Worm (Caenorhabditis elegans) whole organism, mixed stage, embryonic: ENCODE results near the gene T02H6.1.

Experiments used
- M03D4.4 ChIP-seq: sonication (generic microtip); optimal IDR thresholded peaks from 2 replicates; lab custom pipeline; 2017; ENCODE audit warnings: mild to moderate bottlenecking, missing genetic modification characterization, missing compliant biosample characterization
- bed-3 ChIP-seq: fragments of 200-800 bp; sonication (Bioruptor generic); optimal IDR thresholded peaks from 3 replicates; lab custom pipeline; 2018; ENCODE audit warnings: mild to moderate bottlenecking, missing genetic modification characterization, moderate library complexity, missing compliant biosample characterization
- blmp-1 ChIP-seq: fragments of 150-350 bp; optimal IDR thresholded peaks from 2 replicates; lab custom pipeline; 2014; ENCODE audit warnings: missing biosample characterization, missing genetic modification characterization
- ceh-39 ChIP-seq: fragments of 150-350 bp; optimal IDR thresholded peaks from 2 replicates; lab custom pipeline; 2014; ENCODE audit warnings: missing biosample characterization, missing genetic modification characterization
- ceh-43 ChIP-seq: fragments of 200-800 bp; sonication (Bioruptor generic); optimal IDR thresholded peaks from 2 replicates; lab custom pipeline; 2018; ENCODE audit warnings: mild to moderate bottlenecking, missing genetic modification characterization, moderate library complexity, missing compliant biosample characterization
- ceh-83 ChIP-seq: fragments of 200-800 bp; sonication (Bioruptor generic); optimal IDR thresholded peaks from 2 replicates; lab custom pipeline; 2018; ENCODE audit warnings: mild to moderate bottlenecking, missing genetic modification characterization, missing compliant biosample characterization
- ces-1 ChIP-seq: fragments of 150-350 bp; optimal IDR thresholded peaks from 2 replicates; lab custom pipeline; 2014; ENCODE audit warnings: missing biosample characterization, missing genetic modification reagents, missing genetic modification characterization
- cnd-1 ChIP-seq: fragments of 200-800 bp; sonication (Bioruptor generic); optimal IDR thresholded peaks from 2 replicates; lab custom pipeline; 2018; ENCODE audit warnings: mild to moderate bottlenecking, missing genetic modification characterization, missing compliant biosample characterization
- drap-1 ChIP-seq: fragments of 200-800 bp; sonication (Bioruptor generic); optimal IDR thresholded peaks from 3 replicates; lab custom pipeline; 2018; ENCODE audit warnings: mild to moderate bottlenecking, missing genetic modification characterization, missing compliant biosample characterization
- elt-3 ChIP-seq: fragments of 150-350 bp; optimal IDR thresholded peaks from 2 replicates; lab custom pipeline; 2014; ENCODE audit warnings: missing biosample characterization, missing genetic modification characterization
- flh-1 ChIP-seq: fragments of 200-800 bp; sonication (Bioruptor generic); optimal IDR thresholded peaks from 2 replicates; lab custom pipeline; 2018; ENCODE audit warnings: mild to moderate bottlenecking, missing genetic modification characterization, moderate library complexity, missing compliant biosample characterization
- ham-2 ChIP-seq: fragments of 200-800 bp; sonication (Bioruptor generic); optimal IDR thresholded peaks from 2 replicates; lab custom pipeline; 2018; ENCODE audit warnings: mild to moderate bottlenecking, missing genetic modification characterization, missing compliant biosample characterization
- hlh-1 ChIP-seq: fragments of 150-350 bp; optimal IDR thresholded peaks from 2 replicates; lab custom pipeline; 2014; ENCODE audit warnings: missing biosample characterization, missing genetic modification reagents, missing genetic modification characterization
- lin-13 ChIP-seq: fragments of 150-350 bp; optimal IDR thresholded peaks from 2 replicates; lab custom pipeline; 2014; ENCODE audit warnings: missing biosample characterization, missing genetic modification characterization
- lsy-2 ChIP-seq: fragments of 150-350 bp; optimal IDR thresholded peaks from 2 replicates; lab custom pipeline; 2014; ENCODE audit warnings: missing biosample characterization, missing genetic modification characterization
- mab-5 ChIP-seq: fragments of 150-350 bp; optimal IDR thresholded peaks from 2 replicates; lab custom pipeline; 2014; ENCODE audit warnings: missing biosample characterization, missing genetic modification characterization
- mls-2 ChIP-seq: sonication (generic microtip); optimal IDR thresholded peaks from 2 replicates; lab custom pipeline; 2016; ENCODE audit warnings: mild to moderate bottlenecking, missing genetic modification characterization, moderate library complexity, missing compliant biosample characterization
- nhr-2 ChIP-seq: fragments of 150-350 bp; optimal IDR thresholded peaks from 2 replicates; lab custom pipeline; 2014; ENCODE audit warnings: missing biosample characterization, missing genetic modification characterization
- nhr-237 ChIP-seq: fragments of 150-350 bp; optimal IDR thresholded peaks from 2 replicates; lab custom pipeline; 2014; ENCODE audit warnings: missing biosample characterization, missing genetic modification characterization
- nhr-28 ChIP-seq: fragments of 150-350 bp; optimal IDR thresholded peaks from 2 replicates; lab custom pipeline; 2014; ENCODE audit warnings: missing biosample characterization, missing genetic modification characterization
- nhr-76 ChIP-seq: sonication (generic microtip); optimal IDR thresholded peaks from 2 replicates; lab custom pipeline; 2017; ENCODE audit warnings: missing biosample characterization, missing genetic modification characterization
- pha-4 ChIP-seq: fragments of 150-350 bp; optimal IDR thresholded peaks from 2 replicates; lab custom pipeline; 2018; ENCODE audit warnings: missing biosample characterization, missing genetic modification reagents, missing genetic modification characterization
- snpc-4 ChIP-seq: fragments of 150-350 bp; optimal IDR thresholded peaks from 2 replicates; lab custom pipeline; 2014; ENCODE audit warnings: missing biosample characterization, missing genetic modification characterization
- sptf-1 ChIP-seq: sonication (generic microtip); optimal IDR thresholded peaks from 2 replicates; lab custom pipeline; 2017; ENCODE audit warnings: mild to moderate bottlenecking, missing genetic modification characterization, moderate library complexity, missing compliant biosample characterization
- unc-120 ChIP-seq: sonication (generic microtip); optimal IDR thresholded peaks from 2 replicates; lab custom pipeline; 2017; ENCODE audit warnings: missing genetic modification characterization, missing compliant biosample characterization; ENCODE audit not compliant: poor library complexity, severe bottlenecking
- unc-39 ChIP-seq: fragments of 150-350 bp; optimal IDR thresholded peaks from 2 replicates; lab custom pipeline; 2014; ENCODE audit warnings: missing biosample characterization, missing genetic modification characterization
- unc-62 ChIP-seq: fragments of 150-350 bp; optimal IDR thresholded peaks from 2 replicates; lab custom pipeline; 2014; ENCODE audit warnings: missing biosample characterization, missing genetic modification reagents, missing genetic modification characterization
- zip-8 ChIP-seq: fragments of 150-350 bp; optimal IDR thresholded peaks from 2 replicates; lab custom pipeline; 2014; ENCODE audit warnings: missing biosample characterization, missing genetic modification characterization
- ztf-11 ChIP-seq: fragments of 150-350 bp; optimal IDR thresholded peaks from 2 replicates; lab custom pipeline; 2014; ENCODE audit warnings: missing biosample characterization, missing genetic modification characterization

The T02H6.1 gene

ce11 chrII:762942-763341 lies 53.8 kb downstream of the T02H6.1 start:
- TF ChIP-seq hlh-1 (no peak), blmp-1 (tag; lab: Kevin White, UChicago) (no peak), ceh-43 (no peak), unc-120 (tag; lab: Kevin White, UChicago) (no peak), unc-62 (GFP tag; lab: Kevin White, UChicago) (no peak), flh-1 (GFP tag; lab: Kevin White, UChicago) (no peak), pha-4 (tag; lab: Kevin White, UChicago) (no peak), snpc-4 (no peak), nhr-28 (no peak)

ce11 chrII:764385-764784 lies 55.2 kb downstream of the T02H6.1 start:
- TF ChIP-seq ceh-83 (GFP tag; lab: Kevin White, UChicago) (no peak), unc-39 (tag; lab: Kevin White, UChicago) (no peak), ham-2 (GFP tag; lab: Kevin White, UChicago) (no peak), bed-3 (GFP tag; lab: Kevin White, UChicago) (no peak), ztf-11 (tag; lab: Kevin White, UChicago) (no peak), nhr-28 (no peak), cnd-1 (no peak), hlh-1 (no peak), blmp-1 (tag; lab: Kevin White, UChicago) (no peak), nhr-76 (tag; lab: Kevin White, UChicago) (no peak), flh-1 (GFP tag; lab: Kevin White, UChicago) (no peak), drap-1 (no peak), elt-3 (tag; lab: Kevin White, UChicago) (no peak), nhr-237 (tag; lab: Kevin White, UChicago) (no peak), zip-8 (tag; lab: Kevin White, UChicago) (no peak), pha-4 (tag; lab: Kevin White, UChicago) (no peak)

DNA sequence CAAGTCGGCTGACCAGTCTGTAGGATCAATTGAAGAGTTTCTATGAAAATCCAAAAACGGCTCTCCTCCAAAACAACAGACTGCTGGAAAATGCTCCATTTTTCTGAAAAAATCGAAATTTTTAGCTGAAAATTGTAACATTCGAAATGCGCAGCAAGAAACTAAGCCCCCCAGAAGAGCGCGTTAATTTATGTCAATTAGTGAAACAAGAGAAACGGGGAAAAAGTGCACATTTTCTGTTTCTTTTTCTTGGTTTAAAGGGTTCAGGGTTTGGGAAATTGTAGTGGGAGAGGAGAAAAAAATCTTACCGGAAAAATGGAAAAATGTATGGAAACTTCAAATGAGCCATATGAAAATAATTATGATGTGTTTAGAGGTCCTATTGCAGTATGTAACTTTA lies 56.0 kb downstream of the T02H6.1 start, which contains the start of gene C08G5.7:
TSS of gene C08G5.7 (minus strand) at position 101 of the 400 bp plus-strand sequence.
- TF ChIP-seq nhr-237 (tag; lab: Kevin White, UChicago), result no peak
- peak; percentile 20 for TF ChIP-seq ces-1 (GFP tag; lab: Kevin White, UChicago)
- TF ChIP-seq, all 35 proteins: peak for 1

DNA sequence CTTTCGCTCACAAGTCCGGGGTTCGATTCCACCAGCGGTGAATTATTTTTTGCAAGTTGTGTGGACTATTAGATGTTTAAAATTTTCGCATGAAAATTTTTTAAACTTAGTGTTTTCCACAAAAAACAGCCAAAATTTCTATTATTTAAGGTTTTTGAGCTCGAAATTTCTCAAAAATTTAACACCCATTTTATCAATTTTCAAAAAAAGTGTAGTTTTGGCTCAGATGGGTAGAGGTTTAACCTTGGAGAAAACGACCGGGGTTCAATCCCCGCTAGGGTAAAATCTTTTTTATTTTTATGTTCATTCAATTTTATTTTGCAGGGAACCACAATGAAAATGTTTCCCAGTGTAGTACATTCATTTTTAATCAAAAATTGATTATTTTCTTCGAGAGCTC lies 60.1 kb downstream of the T02H6.1 start:
- no peak for TF ChIP-seq bed-3 (GFP tag; lab: Kevin White, UChicago)

DNA sequence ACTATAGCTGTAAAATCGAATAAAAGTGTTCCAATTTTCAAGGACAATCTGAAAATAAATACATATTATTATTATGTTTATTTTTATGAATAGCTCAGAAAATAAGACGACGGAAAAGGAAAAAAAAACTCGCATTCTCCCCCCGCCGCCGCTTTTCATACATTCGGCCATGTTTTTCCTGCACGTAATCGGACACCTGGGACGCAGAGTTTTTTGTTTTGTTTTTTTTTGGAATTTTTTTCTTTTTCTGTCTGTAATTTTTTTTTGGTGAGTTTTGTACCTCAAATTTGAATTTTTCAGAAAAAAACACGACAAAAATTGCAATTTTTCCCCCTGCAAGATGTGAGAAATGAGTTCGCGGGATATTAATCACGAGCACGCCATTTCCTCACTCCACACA lies 61.1 kb downstream of the T02H6.1 start, which contains the start of gene C08G5.6:
TSS of gene C08G5.6 (plus strand) at position 301 of the 400 bp plus-strand sequence.
- TF ChIP-seq mls-2 (tag; lab: Kevin White, UChicago), result no peak
- TF ChIP-seq M03D4.4 (tag; lab: Kevin White, UChicago), result no peak
- no peak for TF ChIP-seq mab-5 (tag; lab: Kevin White, UChicago)
- no peak for TF ChIP-seq sptf-1 (tag; lab: Kevin White, UChicago)
- TF ChIP-seq cnd-1, result no peak
- TF ChIP-seq blmp-1 (tag; lab: Kevin White, UChicago), result no peak
- no peak for TF ChIP-seq snpc-4
- no peak for TF ChIP-seq lin-13 (tag; lab: Kevin White, UChicago)
- no peak for TF ChIP-seq nhr-2 (tag; lab: Kevin White, UChicago)
- no peak for TF ChIP-seq lsy-2
- no peak for TF ChIP-seq ham-2 (GFP tag; lab: Kevin White, UChicago)
- no peak for TF ChIP-seq pha-4 (tag; lab: Kevin White, UChicago)
- no peak for TF ChIP-seq nhr-76 (tag; lab: Kevin White, UChicago)
- no peak for TF ChIP-seq unc-62 (GFP tag; lab: Kevin White, UChicago)
- no peak for TF ChIP-seq zip-8 (tag; lab: Kevin White, UChicago)
- TF ChIP-seq ceh-39, result no peak
- no peak for TF ChIP-seq bed-3 (GFP tag; lab: Kevin White, UChicago)
- no peak for TF ChIP-seq unc-39 (tag; lab: Kevin White, UChicago)
